Worm (Caenorhabditis elegans) whole organism, L1 larva: Measurements from ENCODE around the gene pept-2.

ENCODE experiments used
- aha-1 ChIP-seq: fragments of 150-350 bp; optimal IDR thresholded peaks from 2 replicates; lab custom pipeline; 2014; ENCODE audit warnings: missing biosample characterization, missing genetic modification characterization
- aly-2 ChIP-seq: fragments of 150-350 bp; optimal IDR thresholded peaks from 2 replicates; lab custom pipeline; 2014; ENCODE audit warnings: missing biosample characterization, missing genetic modification characterization
- blmp-1 ChIP-seq: fragments of 150-350 bp; optimal IDR thresholded peaks from 2 replicates; lab custom pipeline; 2014; ENCODE audit warnings: missing biosample characterization, missing genetic modification characterization
- ces-1 ChIP-seq: fragments of 150-350 bp; optimal IDR thresholded peaks from 2 replicates; lab custom pipeline; 2014; ENCODE audit warnings: missing biosample characterization, missing genetic modification reagents, missing genetic modification characterization
- dsc-1 ChIP-seq: sonication (generic microtip); optimal IDR thresholded peaks from 2 replicates; lab custom pipeline; 2016; ENCODE audit warnings: mild to moderate bottlenecking, missing genetic modification characterization, missing compliant biosample characterization
- efl-3 ChIP-seq: fragments of 200-800 bp; sonication (Bioruptor generic); optimal IDR thresholded peaks from 2 replicates; lab custom pipeline; 2018; ENCODE audit warnings: mild to moderate bottlenecking, missing genetic modification characterization, missing compliant biosample characterization
- egl-27 ChIP-seq, 2 experiments: fragments of 150-350 bp in 1 of 2; sonication (generic microtip); optimal IDR thresholded peaks; 3 replicates each; lab custom pipeline; 2017 to 2018; ENCODE audit warnings: missing biosample characterization in 2 of 2, missing genetic modification characterization in 2 of 2, missing genetic modification reagents in 2 of 2
- lin-35 ChIP-seq, 2 experiments: fragments of 150-350 bp; optimal IDR thresholded peaks; 2 replicates each; lab custom pipeline; 2014; ENCODE audit warnings: missing biosample characterization in 2 of 2, missing genetic modification characterization in 2 of 2, missing genetic modification reagents in 2 of 2
- lir-3 ChIP-seq: sonication (generic microtip); optimal IDR thresholded peaks from 2 replicates; lab custom pipeline; 2016; ENCODE audit warnings: mild to moderate bottlenecking, missing genetic modification characterization, moderate library complexity, missing compliant biosample characterization; ENCODE audit not compliant: poor library complexity
- lsy-2 ChIP-seq, 2 experiments: fragments of 150-350 bp; optimal IDR thresholded peaks; 2 replicates each; lab custom pipeline; 2014; ENCODE audit warnings: missing biosample characterization in 2 of 2, missing genetic modification characterization in 2 of 2
- skn-1 ChIP-seq: fragments of 150-350 bp; optimal IDR thresholded peaks from 2 replicates; lab custom pipeline; 2014; ENCODE audit warnings: missing biosample characterization, missing genetic modification characterization

DNA sequence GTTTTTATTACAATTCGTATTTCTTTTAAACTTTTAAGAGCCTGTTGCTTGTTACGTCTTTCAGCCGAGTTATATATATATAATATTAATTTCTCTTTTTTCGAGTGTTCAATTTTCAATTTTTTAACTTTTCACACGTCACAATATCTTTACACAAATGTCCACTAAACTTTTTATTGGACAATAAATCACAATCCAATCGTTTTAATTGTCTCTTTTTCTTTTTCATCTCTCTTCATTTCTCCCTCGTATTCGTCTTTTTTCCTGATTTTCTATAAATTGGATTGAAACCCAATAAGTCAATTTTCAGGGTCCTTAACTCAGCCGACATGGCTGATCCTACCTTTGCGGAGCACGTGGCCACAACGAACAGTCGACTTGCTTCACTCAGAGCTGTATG lies 21.6 kb downstream of the pept-2 start, which contains the start of gene miz-1:
- no peak for TF ChIP-seq aha-1 (tag; lab: Kevin White, UChicago)
- TF ChIP-seq lsy-2 (tag; optimal IDR thresholded peaks at IDR 0.05; lab: Kevin White, UChicago): no peak
- no peak for TF ChIP-seq ces-1 (GFP tag; lab: Kevin White, UChicago)
- TF ChIP-seq skn-1 (tag; lab: Kevin White, UChicago): no peak
- TF ChIP-seq efl-3: no peak
- peak; percentile 29 for TF ChIP-seq dsc-1 (tag; lab: Kevin White, UChicago)
- TF ChIP-seq lir-3 (tag; lab: Kevin White, UChicago): no peak
- TF ChIP-seq lin-35 (GFP tag; optimal IDR thresholded peaks at IDR 0.05; lab: Kevin White, UChicago): no peak
- TF ChIP-seq blmp-1 (tag; lab: Kevin White, UChicago): no peak
- TF ChIP-seq aly-2 (tag; lab: Kevin White, UChicago): no peak
- no peak for TF ChIP-seq egl-27 (tag; optimal IDR thresholded peaks at IDR 0.05; lab: Kevin White, UChicago)
